Fruit fly (Drosophila melanogaster) whole organism, wandering third instar larva: Measurements from ENCODE around the gene CG4367.

ENCODE experiments used
- Abd-B ChIP-seq: fragments of >200 bp; optimal IDR thresholded peaks from 2 replicates; lab custom pipeline; 2017; ENCODE audit warnings: missing biosample characterization, missing genetic modification characterization
- CG32264 ChIP-seq: fragments of 200-800 bp; sonication (Bioruptor generic); optimal IDR thresholded peaks from 2 replicates; lab custom pipeline; 2016; ENCODE audit warnings: missing biosample characterization, missing genetic modification characterization
- CG9705 ChIP-seq: fragments of 200-800 bp; sonication (Bioruptor generic); optimal IDR thresholded peaks from 2 replicates; lab custom pipeline; 2018; ENCODE audit warnings: missing biosample characterization, mild to moderate bottlenecking, missing genetic modification characterization
- CrebA ChIP-seq: fragments of 200-800 bp; sonication (Bioruptor generic); optimal IDR thresholded peaks from 2 replicates; lab custom pipeline; 2016; ENCODE audit warnings: missing biosample characterization, mild to moderate bottlenecking, missing genetic modification characterization, borderline replicate concordance
- Dfd ChIP-seq: fragments of >200 bp; optimal IDR thresholded peaks from 2 replicates; lab custom pipeline; 2017; ENCODE audit warnings: missing biosample characterization, missing genetic modification characterization
- Dif ChIP-seq: fragments of 200-275, 200-300 bp; sonication (Bioruptor generic); optimal IDR thresholded peaks from 2 replicates; lab custom pipeline; 2018; ENCODE audit warnings: missing biosample characterization, missing genetic modification characterization; ENCODE audit not compliant: partially characterized antibody
- GATAd ChIP-seq: sonication (Bioruptor generic); optimal IDR thresholded peaks from 2 replicates; lab custom pipeline; 2016; ENCODE audit warnings: missing biosample characterization, missing genetic modification characterization
- HLH106 ChIP-seq: fragments of 200-800 bp; optimal IDR thresholded peaks from 3 replicates; lab custom pipeline; 2019; ENCODE audit warnings: missing biosample characterization, mild to moderate bottlenecking, missing genetic modification characterization, moderate library complexity
- Hnf4 ChIP-seq: fragments of 200-800 bp; sonication (Bioruptor generic); optimal IDR thresholded peaks from 2 replicates; lab custom pipeline; 2016; ENCODE audit warnings: missing biosample characterization, mild to moderate bottlenecking, missing genetic modification characterization
- Hr78 ChIP-seq: fragments of >200 bp; optimal IDR thresholded peaks from 2 replicates; lab custom pipeline; 2017; ENCODE audit warnings: missing biosample characterization, missing genetic modification characterization
- Hr83 ChIP-seq: fragments of 200-300 bp; sonication (Bioruptor generic); optimal IDR thresholded peaks from 2 replicates; lab custom pipeline; 2016; ENCODE audit warnings: missing biosample characterization, mild to moderate bottlenecking, missing genetic modification characterization, moderate library complexity; ENCODE audit not compliant: poor library complexity, severe bottlenecking
- Jra ChIP-seq: sonication (Bioruptor generic); optimal IDR thresholded peaks from 2 replicates; lab custom pipeline; 2016; ENCODE audit warnings: missing biosample characterization, missing genetic modification characterization
- Mio ChIP-seq: sonication (Bioruptor generic); optimal IDR thresholded peaks from 2 replicates; lab custom pipeline; 2016; ENCODE audit warnings: missing biosample characterization, missing genetic modification characterization
- Myc ChIP-seq: fragments of >200 bp; optimal IDR thresholded peaks from 2 replicates; lab custom pipeline; 2017
- N ChIP-seq: fragments of >200 bp; optimal IDR thresholded peaks from 2 replicates; lab custom pipeline; 2018; ENCODE audit warnings: missing biosample characterization, missing external identifiers, missing genetic modification characterization
- OdsH ChIP-seq: fragments of 200-800 bp; sonication (Bioruptor generic); optimal IDR thresholded peaks from 2 replicates; lab custom pipeline; 2016; ENCODE audit warnings: missing biosample characterization, mild to moderate bottlenecking, missing genetic modification characterization
- Rel ChIP-seq, 2 experiments: fragments of 200-800 bp; sonication (Bioruptor generic) in 1 of 2; optimal IDR thresholded peaks; 2 replicates in 1 of 2; 3 replicates in 1 of 2; lab custom pipeline; 2016 to 2019; ENCODE audit warnings: mild to moderate bottlenecking in 2 of 2, missing biosample characterization in 2 of 2, missing genetic modification characterization in 2 of 2, moderate library complexity in 1 of 2
- Sp1 ChIP-seq: fragments of 200-800 bp; sonication (Bioruptor generic); optimal IDR thresholded peaks from 3 replicates; lab custom pipeline; 2019; ENCODE audit warnings: missing biosample characterization, mild to moderate bottlenecking, missing genetic modification characterization, moderate library complexity
- Vsx2 ChIP-seq: fragments of 200-300, 225-300 bp; sonication (Bioruptor generic); optimal IDR thresholded peaks from 2 replicates; lab custom pipeline; 2018; ENCODE audit warnings: missing biosample characterization, missing genetic modification characterization; ENCODE audit not compliant: partially characterized antibody
- br ChIP-seq: fragments of 200-800 bp; sonication (Bioruptor generic); optimal IDR thresholded peaks from 2 replicates; lab custom pipeline; 2016; ENCODE audit warnings: missing biosample characterization, missing genetic modification characterization
- brk ChIP-seq: fragments of 200-800 bp; sonication (Bioruptor generic); optimal IDR thresholded peaks from 2 replicates; lab custom pipeline; 2016; ENCODE audit warnings: missing biosample characterization, mild to moderate bottlenecking, missing genetic modification characterization
- dl ChIP-seq, 2 experiments: fragments of 175-275, 200-275 bp in 1 of 2; fragments of 200-275 bp in 1 of 2; sonication (Bioruptor generic); optimal IDR thresholded peaks; lab custom pipeline; 2018; ENCODE audit warnings: mild to moderate bottlenecking in 2 of 2, missing biosample characterization in 2 of 2, missing genetic modification characterization in 2 of 2, moderate library complexity in 2 of 2; ENCODE audit not compliant: partially characterized antibody in 2 of 2, insufficient read depth in 1 of 2
- dmrt93B ChIP-seq: fragments of 200-800 bp; sonication (Bioruptor generic); optimal IDR thresholded peaks from 2 replicates; lab custom pipeline; 2018; ENCODE audit warnings: missing biosample characterization, mild to moderate bottlenecking, missing genetic modification characterization
- dsf ChIP-seq: sonication (Bioruptor generic); optimal IDR thresholded peaks from 2 replicates; lab custom pipeline; 2016; ENCODE audit warnings: missing biosample characterization, missing genetic modification characterization, borderline replicate concordance
- ey ChIP-seq: fragments of 200-800 bp; sonication (Bioruptor generic); optimal IDR thresholded peaks from 2 replicates; lab custom pipeline; 2016; ENCODE audit warnings: missing biosample characterization, missing genetic modification characterization
- foxo ChIP-seq, 2 experiments: fragments of 200-800 bp; sonication (Bioruptor generic); optimal IDR thresholded peaks; 2 replicates in 1 of 2; 3 replicates in 1 of 2; lab custom pipeline; 2016 to 2017; ENCODE audit warnings: missing biosample characterization in 2 of 2, missing genetic modification characterization in 2 of 2
- fru ChIP-seq: fragments of 200-800 bp; sonication (Bioruptor generic); optimal IDR thresholded peaks from 3 replicates; lab custom pipeline; 2016; ENCODE audit warnings: missing biosample characterization, mild to moderate bottlenecking, missing genetic modification characterization
- h ChIP-seq: fragments of 200-800 bp; sonication (Bioruptor generic); optimal IDR thresholded peaks from 3 replicates; lab custom pipeline; 2016; ENCODE audit warnings: missing biosample characterization, mild to moderate bottlenecking, missing genetic modification characterization
- jim ChIP-seq: fragments of 175-275, 200-325 bp; sonication (Bioruptor generic); optimal IDR thresholded peaks from 2 replicates; lab custom pipeline; 2016; ENCODE audit warnings: missing biosample characterization, mild to moderate bottlenecking, missing genetic modification characterization
- lola ChIP-seq: fragments of >200 bp; optimal IDR thresholded peaks from 2 replicates; lab custom pipeline; 2017; ENCODE audit warnings: missing biosample characterization, missing genetic modification characterization
- pan ChIP-seq: fragments of >200 bp; optimal IDR thresholded peaks from 2 replicates; lab custom pipeline; 2017
- psq ChIP-seq: fragments of 200-800 bp; sonication (Bioruptor generic); optimal IDR thresholded peaks from 3 replicates; lab custom pipeline; 2017; ENCODE audit warnings: missing biosample characterization, mild to moderate bottlenecking, missing genetic modification characterization, moderate library complexity
- rgr ChIP-seq: fragments of 200-800 bp; sonication (Bioruptor generic); optimal IDR thresholded peaks from 3 replicates; lab custom pipeline; 2016; ENCODE audit warnings: missing biosample characterization, mild to moderate bottlenecking, missing genetic modification characterization
- sage ChIP-seq: fragments of 200-800 bp; sonication (Bioruptor generic); optimal IDR thresholded peaks from 2 replicates; lab custom pipeline; 2016; ENCODE audit warnings: missing biosample characterization, mild to moderate bottlenecking, missing genetic modification characterization
- sv ChIP-seq: fragments of 200-800 bp; sonication (Bioruptor generic); optimal IDR thresholded peaks from 3 replicates; lab custom pipeline; 2016; ENCODE audit warnings: missing biosample characterization, missing genetic modification characterization
- tai ChIP-seq: sonication (Bioruptor generic); optimal IDR thresholded peaks from 2 replicates; lab custom pipeline; 2016; ENCODE audit warnings: missing biosample characterization, missing genetic modification characterization
- usp ChIP-seq: fragments of >200 bp; optimal IDR thresholded peaks from 2 replicates; lab custom pipeline; 2017; ENCODE audit warnings: missing biosample characterization, missing genetic modification characterization
- woc ChIP-seq: sonication (Bioruptor generic); optimal IDR thresholded peaks from 2 replicates; lab custom pipeline; 2016; ENCODE audit warnings: missing biosample characterization, mild to moderate bottlenecking, missing genetic modification characterization

Gene CG4367

DNA sequence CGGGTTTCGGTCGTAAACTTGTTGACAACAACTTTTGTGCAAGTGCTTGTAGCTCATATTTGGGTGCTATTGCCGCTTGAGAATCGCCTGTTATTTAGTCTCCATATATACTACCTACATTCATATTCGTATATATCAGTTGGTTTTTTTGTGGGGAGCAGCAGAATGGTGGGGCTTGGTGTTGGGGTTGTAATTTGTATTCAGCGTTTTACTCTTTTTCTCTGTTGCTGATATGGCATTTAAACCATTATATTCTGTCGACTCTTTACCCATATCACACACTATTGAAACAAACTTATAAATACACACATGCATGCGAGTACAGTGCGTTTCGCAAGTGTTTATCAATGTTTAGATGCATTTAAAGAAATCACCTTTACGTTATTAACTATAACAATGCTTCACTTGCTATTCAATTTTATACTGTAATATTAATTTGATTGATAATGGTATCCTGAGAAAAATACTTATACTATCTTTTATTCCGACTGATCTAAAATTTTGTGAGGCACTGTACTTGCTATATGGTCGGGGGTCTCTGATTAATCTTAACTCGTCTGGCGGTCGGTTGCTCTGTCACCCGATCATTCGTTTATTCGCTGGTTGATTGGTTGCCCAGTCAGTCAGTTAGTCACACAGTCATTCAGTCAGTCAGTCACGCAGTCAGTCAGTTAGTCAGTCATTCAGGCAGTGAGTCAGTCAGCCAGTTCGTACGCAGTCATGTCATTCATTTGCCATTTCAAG, 43.4 kb downstream of the CG4367 start:
- TF ChIP-seq pan (lab: Kevin White, UChicago) (no peak), GATAd (GFP tag; lab: Kevin White, UChicago) (no peak), Dfd (GFP tag; lab: Kevin White, UChicago) (no peak), jim (GFP tag; lab: Kevin White, UChicago) (no peak), woc (GFP tag; lab: Kevin White, UChicago) (peak; percentile 83), dmrt93B (GFP tag; lab: Kevin White, UChicago) (peak; percentile 78), brk (GFP tag; lab: Kevin White, UChicago) (peak; percentile 72), br (GFP tag; lab: Kevin White, UChicago) (peak; percentile 91), ey (peak; percentile 92), h (GFP tag; lab: Kevin White, UChicago) (peak; percentile 94), sage (GFP tag; lab: Kevin White, UChicago) (peak; percentile 74), CG32264 (GFP tag; lab: Kevin White, UChicago) (peak; percentile 68), Myc (lab: Kevin White, UChicago) (no peak), foxo (GFP tag; optimal IDR thresholded peaks at IDR 0.05; lab: Kevin White, UChicago) (peak; percentile 15 to 94), rgr (GFP tag; lab: Kevin White, UChicago) (peak; percentile 94), tai (peak; percentile 38), HLH106 (peak; percentile 90), lola (GFP tag; lab: Kevin White, UChicago) (no peak), Hr78 (no peak), usp (GFP tag; lab: Kevin White, UChicago) (no peak), fru (peak; percentile 94), sv (GFP tag; lab: Kevin White, UChicago) (peak; percentile 67), Mio (no peak), Vsx2 (GFP tag; lab: Kevin White, UChicago) (no peak), N (GFP tag; lab: Kevin White, UChicago) (no peak), OdsH (GFP tag; lab: Kevin White, UChicago) (peak; percentile 94), Hr83 (no peak), Hnf4 (GFP tag; lab: Kevin White, UChicago) (peak; percentile 81), psq (GFP tag; lab: Kevin White, UChicago) (peak; percentile 90), CG9705 (peak; percentile 55), dsf (peak; percentile 34), Rel (GFP tag; optimal IDR thresholded peaks at IDR 0.05; lab: Kevin White, UChicago) (peak; percentile 20), Rel (tag; optimal IDR thresholded peaks at IDR 0.05; lab: Kevin White, UChicago) (peak; percentile 73), Abd-B (GFP tag; lab: Kevin White, UChicago) (no peak), Dif (GFP tag; lab: Kevin White, UChicago) (no peak), dl (GFP tag; optimal IDR thresholded peaks at IDR 0.05; lab: Kevin White, UChicago; ENCODE audit: insufficient read depth in 1 of 2, partially characterized antibody in 2 of 2) (no peak), Jra (GFP tag; lab: Kevin White, UChicago) (peak; percentile 45), Sp1 (peak; percentile 90), CrebA (GFP tag; lab: Kevin White, UChicago) (peak; percentile 59)
- TF ChIP-seq, all 38 proteins: peak for 23

DNA sequence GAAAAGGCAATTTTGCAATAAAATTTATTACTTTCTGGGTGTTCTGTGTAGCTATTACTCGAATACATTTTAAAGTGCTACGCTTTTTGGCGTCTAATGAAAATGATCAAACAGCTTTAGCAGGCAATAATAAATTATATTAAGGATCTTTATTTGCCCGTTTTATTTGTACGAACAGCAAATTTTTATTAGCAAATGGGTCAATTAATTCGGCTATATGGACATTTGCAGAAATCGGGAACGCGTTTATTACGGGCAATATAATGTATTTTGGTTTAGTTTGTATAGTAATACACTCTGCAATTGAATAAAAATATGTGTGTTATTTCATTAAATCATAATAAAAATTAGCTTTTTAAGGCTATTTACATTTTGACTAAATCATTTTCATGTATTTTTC, 44.4 kb downstream of the CG4367 start:
- TF ChIP-seq CrebA (GFP tag; lab: Kevin White, UChicago) (peak; percentile 31), foxo (GFP tag; optimal IDR thresholded peaks at IDR 0.05; lab: Kevin White, UChicago) (no peak), Mio (no peak), CG32264 (GFP tag; lab: Kevin White, UChicago) (no peak), CG9705 (no peak)
